Worm (Caenorhabditis elegans): ENCODE results near the gene nlp-9.

The nlp-9 gene

ce11 chrV:4240292-4240691, 20.9 kb downstream of the nlp-9 start, which contains the start of gene srh-204:
Gene srh-204, minus strand, starts transcription at chrV:4240392.
- TF ChIP-seq gmeb-1 (tag; optimal IDR thresholded peaks at IDR 0.05) (no peak), unc-39 (tag; optimal IDR thresholded peaks at IDR 0.05) (no peak), lin-11 (tag; optimal IDR thresholded peaks at IDR 0.05) (no peak), lin-39 (tag; optimal IDR thresholded peaks at IDR 0.05) (no peak), F13H6.1 (tag; optimal IDR thresholded peaks at IDR 0.05) (no peak)

- TF ChIP-seq R02D3.7 (tag; optimal IDR thresholded peaks at IDR 0.05) (no peak), fos-1 (tag; optimal IDR thresholded peaks at IDR 0.05) (no peak), peb-1 (tag; optimal IDR thresholded peaks at IDR 0.05) (no peak), dmd-4 (tag; optimal IDR thresholded peaks at IDR 0.05) (no peak), unc-62 (GFP tag; optimal IDR thresholded peaks at IDR 0.05) (no peak), lin-11 (tag; optimal IDR thresholded peaks at IDR 0.05) (no peak), ceh-82 (tag; optimal IDR thresholded peaks at IDR 0.05) (no peak), ztf-1 (GFP tag; conservative IDR thresholded peaks at IDR 0.05) (no peak), aly-2 (tag; optimal IDR thresholded peaks at IDR 0.05) (no peak), alr-1 (tag; optimal IDR thresholded peaks at IDR 0.05) (no peak), crh-2 (tag; optimal IDR thresholded peaks at IDR 0.05) (no peak), nhr-21 (tag; optimal IDR thresholded peaks at IDR 0.05) (no peak), Y55F3AM.14 (GFP tag; optimal IDR thresholded peaks at IDR 0.05) (no peak), ztf-11 (tag; optimal IDR thresholded peaks at IDR 0.05) (no peak), egl-27 (tag; optimal IDR thresholded peaks at IDR 0.05) (no peak), ama-1 (optimal IDR thresholded peaks at IDR 0.05) (no peak), nhr-12 (tag; optimal IDR thresholded peaks at IDR 0.05) (no peak)
These were observed 22.1 kb downstream of the nlp-9 start for ce11 chrV:4241555-4241954.

- TF ChIP-seq nhr-25 (tag; optimal IDR thresholded peaks at IDR 0.05) (no peak), unc-62 (GFP tag; optimal IDR thresholded peaks at IDR 0.05) (no peak), ceh-82 (tag; optimal IDR thresholded peaks at IDR 0.05) (no peak), skn-1 (tag; optimal IDR thresholded peaks at IDR 0.05) (no peak), F13H6.1 (tag; optimal IDR thresholded peaks at IDR 0.05) (no peak), alr-1 (tag; optimal IDR thresholded peaks at IDR 0.05) (no peak), sem-4 (tag; optimal IDR thresholded peaks at IDR 0.05) (no peak), snpc-4 (tag; optimal IDR thresholded peaks at IDR 0.05) (no peak)
These were observed 23.0 kb downstream of the nlp-9 start, which contains the start of gene srt-12 for ce11 chrV:4242431-4242830. Gene srt-12, minus strand, starts transcription at chrV:4242531.

ce11 chrV:4248359-4248758, 28.9 kb downstream of the nlp-9 start:
- TF ChIP-seq snpc-4 (tag; optimal IDR thresholded peaks at IDR 0.05): no peak
- no peak for TF ChIP-seq lin-13 (GFP tag; optimal IDR thresholded peaks at IDR 0.05)
- TF ChIP-seq sma-9 (GFP tag; optimal IDR thresholded peaks at IDR 0.05): no peak
- no peak for TF ChIP-seq sma-9 (tag; optimal IDR thresholded peaks at IDR 0.05)
- no peak for TF ChIP-seq ztf-11 (tag; optimal IDR thresholded peaks at IDR 0.05)
- TF ChIP-seq C34F6.9 (tag; optimal IDR thresholded peaks at IDR 0.05): no peak
- no peak for TF ChIP-seq peb-1 (tag; optimal IDR thresholded peaks at IDR 0.05)
- TF ChIP-seq fos-1 (tag; optimal IDR thresholded peaks at IDR 0.05): no peak
- no peak for TF ChIP-seq egl-27 (tag; optimal IDR thresholded peaks at IDR 0.05)
- no peak for TF ChIP-seq ZK546.5 (tag; optimal IDR thresholded peaks at IDR 0.05)

ce11 chrV:4250047-4250446, 30.6 kb downstream of the nlp-9 start, which contains the start of gene srt-13:
Gene srt-13, minus strand, starts transcription at chrV:4250147.
- TF ChIP-seq unc-62 (GFP tag; optimal IDR thresholded peaks at IDR 0.05) (no peak), snpc-4 (tag; optimal IDR thresholded peaks at IDR 0.05) (no peak), alr-1 (tag; optimal IDR thresholded peaks at IDR 0.05) (no peak), nhr-21 (tag; optimal IDR thresholded peaks at IDR 0.05) (no peak), ztf-1 (GFP tag; conservative IDR thresholded peaks at IDR 0.05) (no peak), mdl-1 (tag; optimal IDR thresholded peaks at IDR 0.05) (no peak), gmeb-1 (tag; optimal IDR thresholded peaks at IDR 0.05) (no peak), nhr-23 (tag; optimal IDR thresholded peaks at IDR 0.05) (no peak), sem-4 (tag; optimal IDR thresholded peaks at IDR 0.05) (no peak), nhr-10 (tag; optimal IDR thresholded peaks at IDR 0.05) (no peak)

ce11 chrV:4256474-4256873, 37.0 kb downstream of the nlp-9 start, which contains the start of gene srt-14:
Gene srt-14, minus strand, starts transcription at chrV:4256574.
- no peak for TF ChIP-seq ceh-82 (tag; optimal IDR thresholded peaks at IDR 0.05)
- TF ChIP-seq aly-2 (tag; optimal IDR thresholded peaks at IDR 0.05): no peak
- TF ChIP-seq F13H6.1 (tag; optimal IDR thresholded peaks at IDR 0.05): no peak
- TF ChIP-seq blmp-1 (tag; optimal IDR thresholded peaks at IDR 0.05; ENCODE audit: insufficient read depth): no peak
- no peak for TF ChIP-seq mdl-1 (tag; optimal IDR thresholded peaks at IDR 0.05)
- no peak for TF ChIP-seq lin-39 (tag; optimal IDR thresholded peaks at IDR 0.05)
- no peak for TF ChIP-seq unc-62 (GFP tag; optimal IDR thresholded peaks at IDR 0.05)
- TF ChIP-seq gmeb-1 (tag; optimal IDR thresholded peaks at IDR 0.05): no peak
- no peak for TF ChIP-seq Y55F3AM.14 (GFP tag; optimal IDR thresholded peaks at IDR 0.05)
- TF ChIP-seq nhr-77 (tag; optimal IDR thresholded peaks at IDR 0.05): no peak
- TF ChIP-seq lin-11 (tag; optimal IDR thresholded peaks at IDR 0.05): no peak
- TF ChIP-seq ZK546.5 (tag; optimal IDR thresholded peaks at IDR 0.05): no peak

All from whole organism, L2 larva.